Worm (Caenorhabditis elegans) whole organism, young adult: Measurements from ENCODE around the gene srh-220.
A peak's percentile ranks its signal among the peaks of the same experiment; 100 is the strongest.

Experiments
- C06A6.2 ChIP-seq: fragments of 200-800 bp; sonication (Bioruptor generic); conservative IDR thresholded peaks from 2 replicates; pipeline ENCODE4 v1.3.6; 2022; ENCODE audit warnings: missing genetic modification characterization, missing compliant biosample characterization
- F10E7.11 ChIP-seq: sonication (generic microtip); optimal IDR thresholded peaks from 2 replicates; lab custom pipeline; 2017; ENCODE audit warnings: mild to moderate bottlenecking, missing genetic modification characterization, moderate library complexity, missing compliant biosample characterization
- F23B12.7 ChIP-seq: sonication (generic microtip); optimal IDR thresholded peaks from 2 replicates; lab custom pipeline; 2017; ENCODE audit warnings: missing genetic modification characterization, mild to moderate bottlenecking, missing compliant biosample characterization, antibody characterized with exemption, moderate library complexity; ENCODE audit not compliant: insufficient read depth
- F33H1.4 ChIP-seq: fragments of 200-800 bp; sonication (Bioruptor generic); IDR thresholded peaks from 2 replicates; pipeline ENCODE4 v1.3.6; 2022; ENCODE audit warnings: missing genetic modification reagents, missing genetic modification characterization, missing compliant biosample characterization
- F39B2.1 ChIP-seq: fragments of 200-800 bp; sonication (Bioruptor generic); IDR thresholded peaks from 2 replicates; pipeline ENCODE4 v1.3.6; 2022; ENCODE audit warnings: missing genetic modification reagents, missing genetic modification characterization, missing compliant biosample characterization
- F57A8.1 ChIP-seq: fragments of 200-800 bp; sonication (Bioruptor generic); optimal IDR thresholded peaks from 2 replicates; lab custom pipeline; 2018; ENCODE audit warnings: mild to moderate bottlenecking, missing genetic modification characterization, moderate library complexity, missing compliant biosample characterization
- K11D2.4 ChIP-seq: fragments of 200-800 bp; sonication (Bioruptor generic); IDR thresholded peaks from 2 replicates; pipeline ENCODE4 v1.3.6; 2022; ENCODE audit warnings: missing genetic modification reagents, missing genetic modification characterization, missing compliant biosample characterization
- Y56A3A.18 ChIP-seq: fragments of 200-800 bp; sonication (Bioruptor generic); IDR thresholded peaks from 2 replicates; pipeline ENCODE4 v1.3.6; 2022; ENCODE audit warnings: missing genetic modification reagents, missing genetic modification characterization, missing compliant biosample characterization
- aptf-3 ChIP-seq: fragments of 200-800 bp; sonication (Bioruptor generic); IDR thresholded peaks from 2 replicates; pipeline ENCODE4 v1.3.6; 2022; ENCODE audit warnings: missing genetic modification characterization, missing compliant biosample characterization
- atf-7 ChIP-seq: sonication (generic microtip); optimal IDR thresholded peaks from 2 replicates; lab custom pipeline; 2017; ENCODE audit warnings: mild to moderate bottlenecking, missing genetic modification characterization, missing compliant biosample characterization
- ccch-3 ChIP-seq: fragments of 200-800 bp; sonication (Bioruptor generic); optimal IDR thresholded peaks from 2 replicates; lab custom pipeline; 2018; ENCODE audit warnings: mild to moderate bottlenecking, missing genetic modification characterization, missing compliant biosample characterization
- ceh-40 ChIP-seq: fragments of 200-800 bp; sonication (Bioruptor generic); IDR thresholded peaks from 2 replicates; pipeline ENCODE4 v1.3.6; 2022; ENCODE audit warnings: missing genetic modification characterization, missing compliant biosample characterization
- ceh-91 ChIP-seq: fragments of 200-800 bp; sonication (Bioruptor generic); IDR thresholded peaks from 2 replicates; pipeline ENCODE4 v1.3.6; 2022; ENCODE audit warnings: missing genetic modification reagents, missing genetic modification characterization, missing compliant biosample characterization
- die-1 ChIP-seq: sonication (generic microtip); optimal IDR thresholded peaks from 2 replicates; lab custom pipeline; 2016; ENCODE audit warnings: missing genotype, mild to moderate bottlenecking, missing genetic modification characterization, missing compliant biosample characterization
- dox-1 ChIP-seq: fragments of 200-800 bp; sonication (Bioruptor generic); IDR thresholded peaks from 2 replicates; pipeline ENCODE4 v1.3.6; 2022; ENCODE audit warnings: missing genetic modification reagents, missing genetic modification characterization, missing compliant biosample characterization
- dpff-1 ChIP-seq: sonication (generic microtip); optimal IDR thresholded peaks from 2 replicates; lab custom pipeline; 2017; ENCODE audit warnings: mild to moderate bottlenecking, missing genetic modification characterization, missing compliant biosample characterization
- egl-18 ChIP-seq: fragments of 200-800 bp; sonication (Bioruptor generic); IDR thresholded peaks from 2 replicates; pipeline ENCODE4 v1.3.6; 2022; ENCODE audit warnings: missing genetic modification reagents, missing genetic modification characterization, missing compliant biosample characterization
- egl-44 ChIP-seq: fragments of 200-800 bp; sonication (Bioruptor generic); IDR thresholded peaks from 2 replicates; pipeline ENCODE4 v1.3.6; 2022; ENCODE audit warnings: missing genetic modification reagents, missing genetic modification characterization, missing compliant biosample characterization
- egrh-3 ChIP-seq: fragments of 200-800 bp; sonication (Bioruptor generic); IDR thresholded peaks from 2 replicates; pipeline ENCODE4 v1.3.6; 2022; ENCODE audit warnings: missing genetic modification reagents, missing genetic modification characterization, missing compliant biosample characterization
- ekl-4 ChIP-seq: fragments of 200-800 bp; sonication (Bioruptor generic); IDR thresholded peaks from 2 replicates; pipeline ENCODE4 v1.3.6; 2022; ENCODE audit warnings: missing genetic modification reagents, missing genetic modification characterization, missing compliant biosample characterization
- ets-4 ChIP-seq: fragments of 200-800 bp; sonication (Bioruptor generic); optimal IDR thresholded peaks from 2 replicates; lab custom pipeline; 2018; ENCODE audit warnings: mild to moderate bottlenecking, missing genetic modification characterization, missing compliant biosample characterization
- lag-1 ChIP-seq: fragments of 200-800 bp; sonication (Bioruptor generic); IDR thresholded peaks from 2 replicates; pipeline ENCODE4 v1.3.6; 2022; ENCODE audit warnings: missing genetic modification reagents, missing genetic modification characterization, missing compliant biosample characterization
- let-526 ChIP-seq: fragments of 200-800 bp; sonication (Bioruptor generic); IDR thresholded peaks from 2 replicates; pipeline ENCODE4 v1.3.6; 2022; ENCODE audit warnings: missing genetic modification reagents, missing genetic modification characterization, missing compliant biosample characterization
- madf-8 ChIP-seq: fragments of 200-800 bp; sonication (Bioruptor generic); conservative IDR thresholded peaks from 2 replicates; pipeline ENCODE4 v1.3.6; 2022; ENCODE audit warnings: missing genetic modification reagents, missing genetic modification characterization, missing compliant biosample characterization
- mxl-1 ChIP-seq: sonication (generic microtip); optimal IDR thresholded peaks from 2 replicates; lab custom pipeline; 2016; ENCODE audit warnings: missing genetic modification characterization, missing compliant biosample characterization
- nhr-120 ChIP-seq: fragments of 200-800 bp; sonication (Bioruptor generic); IDR thresholded peaks from 2 replicates; pipeline ENCODE4 v1.3.6; 2022; ENCODE audit warnings: missing genetic modification characterization, missing compliant biosample characterization
- nhr-179 ChIP-seq: sonication (generic microtip); optimal IDR thresholded peaks from 2 replicates; lab custom pipeline; 2016; ENCODE audit warnings: mild to moderate bottlenecking, missing genetic modification characterization, missing compliant biosample characterization
- nhr-80 ChIP-seq: sonication (generic microtip); optimal IDR thresholded peaks from 2 replicates; lab custom pipeline; 2016; ENCODE audit warnings: missing genetic modification characterization, missing compliant biosample characterization
- rcor-1 ChIP-seq: fragments of 200-800 bp; sonication (Bioruptor generic); IDR thresholded peaks from 2 replicates; pipeline ENCODE4 v1.3.6; 2022; ENCODE audit warnings: missing genetic modification reagents, missing genetic modification characterization, missing compliant biosample characterization
- sea-2 ChIP-seq: fragments of 200-800 bp; sonication (Bioruptor generic); IDR thresholded peaks from 2 replicates; pipeline ENCODE4 v1.3.6; 2022; ENCODE audit warnings: missing genetic modification characterization, missing compliant biosample characterization
- snpc-1.3 ChIP-seq: sonication (generic microtip); optimal IDR thresholded peaks from 2 replicates; lab custom pipeline; 2017; ENCODE audit warnings: missing genetic modification characterization, mild to moderate bottlenecking, missing compliant biosample characterization, antibody characterized with exemption, moderate library complexity, missing genotype, missing genetic modification reagents; ENCODE audit not compliant: insufficient read depth
- snpc-3.4 ChIP-seq: sonication (generic microtip); optimal IDR thresholded peaks from 2 replicates; lab custom pipeline; 2017; ENCODE audit warnings: missing genetic modification characterization, mild to moderate bottlenecking, missing compliant biosample characterization, antibody characterized with exemption, moderate library complexity, missing genotype, missing genetic modification reagents
- snpc-4 ChIP-seq, 5 experiments: fragments of 150-350 bp in 1 of 5; sonication (generic microtip) in 4 of 5; optimal IDR thresholded peaks; 2 replicates each; lab custom pipeline; 2014 to 2018; ENCODE audit warnings: missing genetic modification characterization in 5 of 5, missing biosample characterization in 3 of 5, antibody characterized with exemption in 2 of 5, mild to moderate bottlenecking in 2 of 5, missing compliant biosample characterization in 2 of 5, missing genotype in 2 of 5, moderate library complexity in 2 of 5, missing genetic modification reagents in 1 of 5
- zim-3 ChIP-seq: sonication (generic microtip); optimal IDR thresholded peaks from 2 replicates; lab custom pipeline; 2017; ENCODE audit warnings: mild to moderate bottlenecking, missing genetic modification characterization, moderate library complexity, missing compliant biosample characterization
- ztf-22 ChIP-seq: fragments of 200-800 bp; sonication (Bioruptor generic); optimal IDR thresholded peaks from 2 replicates; lab custom pipeline; 2018; ENCODE audit warnings: mild to moderate bottlenecking, missing genetic modification characterization, moderate library complexity, missing compliant biosample characterization
- ztf-28 ChIP-seq: fragments of 200-800 bp; sonication (Bioruptor generic); IDR thresholded peaks from 2 replicates; pipeline ENCODE4 v1.3.6; 2022; ENCODE audit warnings: missing genetic modification reagents, missing genetic modification characterization, missing compliant biosample characterization
- ztf-3 ChIP-seq: fragments of 200-800 bp; sonication (Bioruptor generic); optimal IDR thresholded peaks from 2 replicates; lab custom pipeline; 2018; ENCODE audit warnings: mild to moderate bottlenecking, missing genetic modification characterization, missing compliant biosample characterization

The srh-220 gene

DNA sequence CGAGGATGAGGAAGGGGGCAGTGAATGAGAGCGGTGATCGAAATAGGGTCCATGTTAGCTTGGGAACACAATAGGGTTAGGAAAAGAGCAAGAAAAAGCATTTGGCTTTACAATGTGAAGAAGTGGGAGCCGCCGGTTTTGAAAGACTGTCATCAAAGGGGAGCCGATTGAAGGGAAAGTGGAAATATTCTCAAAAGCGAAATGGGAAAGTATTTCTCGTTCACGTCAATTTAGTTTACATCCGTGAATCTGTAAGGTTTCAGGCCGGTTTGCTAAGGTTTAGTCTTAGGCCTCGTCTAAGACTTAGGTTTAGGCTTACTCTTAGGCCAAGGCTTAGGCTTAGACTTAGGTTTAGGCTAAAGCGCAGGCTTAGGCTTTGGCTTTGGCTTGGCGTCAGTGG is 17.6 kb upstream of the srh-220 start, which contains the start of gene F47C12.7:
Gene F47C12.7, minus strand, starts transcription at position 101 of the 400 bp plus-strand sequence.
- TF ChIP-seq snpc-3.4 (tag; lab: Kevin White, UChicago) (no peak), zim-3 (tag; lab: Kevin White, UChicago) (no peak)

DNA sequence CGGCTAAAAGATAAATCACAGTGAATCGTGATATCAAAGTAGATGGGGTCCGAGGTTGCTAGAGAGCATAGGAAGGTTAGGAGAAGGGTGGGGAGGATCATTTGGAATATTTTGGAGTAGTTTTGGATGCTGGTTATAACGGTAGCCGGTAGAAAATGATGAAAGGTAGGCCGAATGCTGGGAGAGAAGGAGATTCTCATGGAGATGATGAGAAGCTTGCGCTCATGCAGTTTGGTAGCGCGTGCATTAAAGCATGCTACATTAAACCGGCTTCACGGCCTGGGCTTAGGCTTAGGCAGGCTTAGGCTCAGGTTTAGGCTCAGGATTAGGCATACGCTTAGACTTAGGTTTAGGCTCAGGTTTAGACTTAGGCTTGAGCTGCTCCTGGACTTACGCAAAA is 16.5 kb upstream of the srh-220 start, which contains the start of gene F47C12.13:
Gene F47C12.13, minus strand, starts transcription at position 101 of the 400 bp plus-strand sequence.
- TF ChIP-seq mxl-1 (no peak), F10E7.11 (tag; lab: Kevin White, UChicago) (no peak), lag-1 (GFP tag; lab: Robert Waterston, UW) (0 out of 2 replicates have a peak, but pooled peaks have one; percentile 16)

DNA sequence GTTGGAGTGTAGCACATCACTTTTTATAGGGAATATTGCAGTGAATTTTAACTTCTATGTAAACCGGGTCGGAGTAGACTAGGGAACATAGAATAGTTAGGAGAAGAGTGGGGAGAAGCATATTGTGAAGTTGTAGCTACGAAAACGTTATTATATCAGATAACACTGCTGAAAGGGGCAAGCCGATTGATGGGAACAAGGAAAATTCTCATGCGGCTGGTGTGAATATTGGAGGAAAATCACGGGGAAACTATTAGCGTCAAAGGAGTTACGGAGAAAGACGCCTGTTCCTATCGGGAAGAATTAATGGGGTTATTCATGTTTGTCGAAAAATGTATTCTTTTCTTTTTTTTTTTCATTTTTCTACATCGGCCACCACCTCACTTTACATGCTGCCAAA is 15.5 kb upstream of the srh-220 start, which contains the start of gene F47C12.6:
Gene F47C12.6, minus strand, starts transcription at position 101 of the 400 bp plus-strand sequence.
- TF ChIP-seq nhr-120 (GFP tag; lab: Robert Waterston, UW) (no peak), rcor-1 (GFP tag; lab: Robert Waterston, UW) (no peak), nhr-179 (no peak), F39B2.1 (no peak), egrh-3 (GFP tag; lab: Robert Waterston, UW) (no peak), K11D2.4 (GFP tag; lab: Robert Waterston, UW) (no peak), ekl-4 (GFP tag; lab: Robert Waterston, UW) (no peak), egl-18 (GFP tag; lab: Robert Waterston, UW) (no peak), C06A6.2 (GFP tag; lab: Robert Waterston, UW) (no peak), dpff-1 (no peak), sea-2 (GFP tag; lab: Robert Waterston, UW) (no peak), snpc-1.3 (tag; lab: Kevin White, UChicago) (no peak), madf-8 (GFP tag; lab: Robert Waterston, UW) (no peak), F23B12.7 (tag; lab: Kevin White, UChicago) (no peak), ceh-91 (GFP tag; lab: Robert Waterston, UW) (no peak), ztf-3 (GFP tag; lab: Kevin White, UChicago) (no peak), atf-7 (tag; lab: Kevin White, UChicago) (no peak), ceh-40 (GFP tag; lab: Robert Waterston, UW) (no peak), ztf-28 (no peak)

DNA sequence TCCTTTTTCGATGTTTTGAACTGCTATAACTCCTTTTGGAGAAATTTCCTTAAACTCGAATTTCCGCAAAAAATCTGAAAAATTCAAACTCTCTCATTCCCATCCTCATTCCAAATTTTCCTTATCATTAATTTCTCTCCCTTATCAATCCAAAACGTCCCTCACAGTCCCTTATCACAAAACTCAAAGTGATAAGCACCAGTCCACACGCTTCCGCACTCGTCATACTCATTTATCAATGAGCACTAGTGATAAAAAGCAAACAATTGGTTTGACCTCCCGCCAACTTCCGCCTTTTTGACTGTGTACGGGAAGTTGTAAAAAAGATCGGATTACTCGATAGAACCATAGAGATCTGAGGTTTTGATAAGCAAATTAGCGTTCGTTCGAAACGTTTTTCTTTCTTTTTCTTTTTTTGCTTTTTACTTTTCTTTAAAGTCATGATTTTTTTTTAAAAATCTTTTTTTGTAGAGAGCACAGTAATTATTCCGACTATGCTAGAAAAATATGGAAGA is 10.9 kb upstream of the srh-220 start, which contains the start of gene clec-78:
Gene clec-78, plus strand, starts transcription at position 465 of the 515 bp plus-strand sequence.
- TF ChIP-seq snpc-4 (GFP tag; optimal IDR thresholded peaks at IDR 0.05; lab: Kevin White, UChicago) (no peak), snpc-4 (tag; optimal IDR thresholded peaks at IDR 0.05; lab: Kevin White, UChicago) (no peak), ets-4 (peak; percentile 84), zim-3 (tag; lab: Kevin White, UChicago) (no peak), aptf-3 (no peak), die-1 (tag; lab: Kevin White, UChicago) (no peak), F57A8.1 (GFP tag; lab: Kevin White, UChicago) (no peak), ztf-22 (peak; percentile 15), ekl-4 (GFP tag; lab: Robert Waterston, UW) (no peak), atf-7 (tag; lab: Kevin White, UChicago) (peak; percentile 67), dox-1 (peak; percentile 55), madf-8 (GFP tag; lab: Robert Waterston, UW) (no peak), F33H1.4 (GFP tag; lab: Robert Waterston, UW) (no peak), nhr-80 (tag; lab: Kevin White, UChicago) (peak; percentile 87), egl-44 (GFP tag; lab: Robert Waterston, UW) (0 out of 2 replicates have a peak, but pooled peaks have one; percentile 22), ccch-3 (GFP tag; lab: Kevin White, UChicago) (no peak), nhr-120 (GFP tag; lab: Robert Waterston, UW) (no peak), let-526 (GFP tag; lab: Robert Waterston, UW) (no peak), Y56A3A.18 (GFP tag; lab: Robert Waterston, UW) (no peak)
